Fruit fly (Drosophila melanogaster) whole organism, adult: ENCODE data around the gene Or7a.

Experiments used
- CG11617 ChIP-seq: fragments of 200-800 bp; sonication (Bioruptor generic); optimal IDR thresholded peaks from 2 replicates; lab custom pipeline; 2017; ENCODE audit warnings: mild to moderate bottlenecking, missing biosample characterization, missing genetic modification reagents, missing genetic modification characterization
- CG12768 ChIP-seq: fragments of 200-800 bp; sonication (Bioruptor generic); optimal IDR thresholded peaks from 2 replicates; lab custom pipeline; 2017; ENCODE audit warnings: missing biosample characterization, missing genetic modification characterization, mild to moderate bottlenecking, moderate library complexity, missing genetic modification reagents
- CG14711 ChIP-seq: fragments of 200-800 bp; sonication (Bioruptor generic); optimal IDR thresholded peaks from 2 replicates; lab custom pipeline; 2018; ENCODE audit warnings: missing biosample characterization, mild to moderate bottlenecking, missing genetic modification characterization, moderate library complexity
- CG1620 ChIP-seq: fragments of 200-800 bp; sonication (Bioruptor generic); optimal IDR thresholded peaks from 2 replicates; lab custom pipeline; 2016; ENCODE audit warnings: missing biosample characterization, missing genetic modification characterization
- CG33017 ChIP-seq: fragments of 200-800 bp; sonication (Bioruptor generic); optimal IDR thresholded peaks from 2 replicates; lab custom pipeline; 2018; ENCODE audit warnings: missing biosample characterization, mild to moderate bottlenecking, missing genetic modification characterization, moderate library complexity
- CG5204 ChIP-seq: fragments of 200-800 bp; sonication (Bioruptor generic); optimal IDR thresholded peaks from 2 replicates; lab custom pipeline; 2016; ENCODE audit warnings: missing biosample characterization, missing genetic modification characterization
- CG7045 ChIP-seq: fragments of 200-800 bp; sonication (Bioruptor generic); optimal IDR thresholded peaks from 2 replicates; lab custom pipeline; 2017; ENCODE audit warnings: missing biosample characterization, mild to moderate bottlenecking, missing genetic modification characterization
- CG7101 ChIP-seq: fragments of 200-800 bp; sonication (Bioruptor generic); optimal IDR thresholded peaks from 2 replicates; lab custom pipeline; 2018; ENCODE audit warnings: missing biosample characterization, mild to moderate bottlenecking, missing genetic modification characterization, moderate library complexity
- Clk ChIP-seq: fragments of 200-800 bp; sonication (Bioruptor generic); optimal IDR thresholded peaks from 2 replicates; lab custom pipeline; 2017; ENCODE audit warnings: missing biosample characterization, missing genetic modification characterization
- Crg-1 ChIP-seq: fragments of 200-800 bp; sonication (Bioruptor generic); optimal IDR thresholded peaks from 2 replicates; lab custom pipeline; 2016; ENCODE audit warnings: missing biosample characterization, missing genetic modification characterization
- Hr96 ChIP-seq: fragments of 200-800 bp; sonication (Bioruptor generic); optimal IDR thresholded peaks from 2 replicates; lab custom pipeline; 2016; ENCODE audit warnings: missing biosample characterization, missing genetic modification characterization
- Mnt ChIP-seq: fragments of 200-800 bp; sonication (Bioruptor generic); optimal IDR thresholded peaks from 2 replicates; lab custom pipeline; 2016; ENCODE audit warnings: missing biosample characterization, mild to moderate bottlenecking, missing genetic modification characterization
- bab1 ChIP-seq: fragments of 200-800 bp; sonication (Bioruptor generic); optimal IDR thresholded peaks from 3 replicates; lab custom pipeline; 2019; ENCODE audit warnings: missing biosample characterization, mild to moderate bottlenecking, missing genetic modification characterization, moderate library complexity
- cic ChIP-seq: fragments of 200-800 bp; sonication (Bioruptor generic); optimal IDR thresholded peaks from 2 replicates; lab custom pipeline; 2017; ENCODE audit warnings: missing biosample characterization, mild to moderate bottlenecking, missing genetic modification characterization, moderate library complexity
- cnc ChIP-seq, 2 experiments: fragments of >200 bp; optimal IDR thresholded peaks; 2 replicates each; lab custom pipeline; 2017
- kay ChIP-seq: fragments of 200-800 bp; sonication (Bioruptor generic); peaks from one replicate; lab custom pipeline; 2016; ENCODE audit warnings: missing biosample characterization, missing genetic modification characterization, borderline replicate concordance
- ovo ChIP-seq: fragments of 200-800 bp; sonication (Bioruptor generic); optimal IDR thresholded peaks from 2 replicates; lab custom pipeline; 2016; ENCODE audit warnings: missing biosample characterization, missing genetic modification characterization
- pad ChIP-seq: fragments of 200-800 bp; sonication (Bioruptor generic); optimal IDR thresholded peaks from 3 replicates; lab custom pipeline; 2017; ENCODE audit warnings: missing biosample characterization, missing genetic modification characterization, mild to moderate bottlenecking, moderate library complexity, missing genetic modification reagents
- tj ChIP-seq: fragments of 200-800 bp; sonication (Bioruptor generic); optimal IDR thresholded peaks from 3 replicates; lab custom pipeline; 2017; ENCODE audit warnings: missing biosample characterization, mild to moderate bottlenecking, missing genetic modification characterization, moderate library complexity
- toe ChIP-seq: fragments of 200-800 bp; sonication (Bioruptor generic); optimal IDR thresholded peaks from 2 replicates; lab custom pipeline; 2016; ENCODE audit warnings: missing biosample characterization, missing genetic modification characterization

The Or7a gene

dm6 chrX:8157294-8157693 is 8.2 kb downstream of the Or7a start, which contains the start of the genes Traf6 and GIIIspla2:
TSS of gene Traf6 (minus strand) at chrX:8157386.
TSS of gene GIIIspla2 (plus strand) at chrX:8157628.
- peak; percentile 81 for TF ChIP-seq pad (GFP tag; lab: Kevin White, UChicago)
- TF ChIP-seq toe (GFP tag; lab: Kevin White, UChicago): peak; percentile 73
- peak; percentile 76 for TF ChIP-seq CG33017 (tag; lab: Kevin White, UChicago)
- no peak for TF ChIP-seq Hr96 (GFP tag; lab: Kevin White, UChicago)
- peak; percentile 76 for TF ChIP-seq CG5204
- TF ChIP-seq ovo: peak; percentile 81
- TF ChIP-seq CG1620 (GFP tag; lab: Kevin White, UChicago): peak; percentile 87
- TF ChIP-seq CG7045 (GFP tag; lab: Kevin White, UChicago): peak; percentile 74
- peak; percentile 90 for TF ChIP-seq CG7101 (tag; lab: Kevin White, UChicago)
- peak; percentile 80 for TF ChIP-seq CG14711 (tag; lab: Kevin White, UChicago)
- TF ChIP-seq cnc (optimal IDR thresholded peaks at IDR 0.05; lab: Kevin White, UChicago): no peak
- TF ChIP-seq Clk (GFP tag; lab: Kevin White, UChicago): peak; percentile 54
- TF ChIP-seq Crg-1 (GFP tag; lab: Kevin White, UChicago): peak; percentile 68
- TF ChIP-seq CG12768 (GFP tag; lab: Kevin White, UChicago): peak; percentile 66
- TF ChIP-seq tj: peak; percentile 71
- TF ChIP-seq bab1 (GFP tag; lab: Kevin White, UChicago): peak; percentile 78
- TF ChIP-seq CG11617 (GFP tag; lab: Kevin White, UChicago): peak; percentile 87
- TF ChIP-seq cic (GFP tag; lab: Kevin White, UChicago): peak; percentile 51
- no peak for TF ChIP-seq kay (GFP tag; lab: Kevin White, UChicago)
- TF ChIP-seq Mnt (GFP tag; lab: Kevin White, UChicago): peak; percentile 92

dm6 chrX:8152718-8153117 is 12.8 kb downstream of the Or7a start, which contains the start of gene CG18262:
TSS of gene CG18262 (plus strand) at chrX:8152948.
- TF ChIP-seq CG1620 (GFP tag; lab: Kevin White, UChicago): peak; percentile 54
- no peak for TF ChIP-seq tj
- no peak for TF ChIP-seq CG11617 (GFP tag; lab: Kevin White, UChicago)
- no peak for TF ChIP-seq CG7045 (GFP tag; lab: Kevin White, UChicago)
- peak; percentile 11 for TF ChIP-seq CG12768 (GFP tag; lab: Kevin White, UChicago)
- TF ChIP-seq Hr96 (GFP tag; lab: Kevin White, UChicago): no peak
- TF ChIP-seq pad (GFP tag; lab: Kevin White, UChicago): peak; percentile 56
- peak; percentile 25 for TF ChIP-seq Mnt (GFP tag; lab: Kevin White, UChicago)
- TF ChIP-seq kay (GFP tag; lab: Kevin White, UChicago): no peak
- peak; percentile 45 for TF ChIP-seq CG7101 (tag; lab: Kevin White, UChicago)
- TF ChIP-seq bab1 (GFP tag; lab: Kevin White, UChicago): peak; percentile 21
- no peak for TF ChIP-seq cnc (optimal IDR thresholded peaks at IDR 0.05; lab: Kevin White, UChicago)
- peak; percentile 48 for TF ChIP-seq Crg-1 (GFP tag; lab: Kevin White, UChicago)

dm6 chrX:8152077-8152476 is 13.4 kb downstream of the Or7a start, which contains the start of gene Gbeta5:
TSS of gene Gbeta5 (minus strand) at chrX:8152275.
- TF ChIP-seq CG12768 (GFP tag; lab: Kevin White, UChicago) (no peak), CG5204 (no peak), bab1 (GFP tag; lab: Kevin White, UChicago) (no peak), ovo (peak; percentile 64), Clk (GFP tag; lab: Kevin White, UChicago) (no peak), cic (GFP tag; lab: Kevin White, UChicago) (no peak)

dm6 chrX:8148556-8148955 is 17.0 kb downstream of the Or7a start, which contains the start of gene CG10959:
TSS of gene CG10959 (plus strand) at chrX:8148783.
- TF ChIP-seq Clk (GFP tag; lab: Kevin White, UChicago): no peak
- no peak for TF ChIP-seq bab1 (GFP tag; lab: Kevin White, UChicago)
- no peak for TF ChIP-seq Mnt (GFP tag; lab: Kevin White, UChicago)
- no peak for TF ChIP-seq CG7101 (tag; lab: Kevin White, UChicago)
- no peak for TF ChIP-seq CG1620 (GFP tag; lab: Kevin White, UChicago)
- TF ChIP-seq pad (GFP tag; lab: Kevin White, UChicago): no peak
- no peak for TF ChIP-seq CG7045 (GFP tag; lab: Kevin White, UChicago)
- no peak for TF ChIP-seq cnc (optimal IDR thresholded peaks at IDR 0.05; lab: Kevin White, UChicago)
- TF ChIP-seq ovo: no peak
- no peak for TF ChIP-seq CG5204
- TF ChIP-seq Crg-1 (GFP tag; lab: Kevin White, UChicago): no peak
- no peak for TF ChIP-seq CG14711 (tag; lab: Kevin White, UChicago)
- TF ChIP-seq kay (GFP tag; lab: Kevin White, UChicago): no peak
- no peak for TF ChIP-seq Hr96 (GFP tag; lab: Kevin White, UChicago)
- no peak for TF ChIP-seq CG12768 (GFP tag; lab: Kevin White, UChicago)
- TF ChIP-seq CG33017 (tag; lab: Kevin White, UChicago): no peak
- TF ChIP-seq CG11617 (GFP tag; lab: Kevin White, UChicago): no peak
- TF ChIP-seq cic (GFP tag; lab: Kevin White, UChicago): no peak
- TF ChIP-seq tj: no peak

- TF ChIP-seq Crg-1 (GFP tag; lab: Kevin White, UChicago): no peak
- TF ChIP-seq CG7101 (tag; lab: Kevin White, UChicago): no peak
- TF ChIP-seq cnc (optimal IDR thresholded peaks at IDR 0.05; lab: Kevin White, UChicago): no peak
- no peak for TF ChIP-seq tj
- no peak for TF ChIP-seq CG1620 (GFP tag; lab: Kevin White, UChicago)
- no peak for TF ChIP-seq pad (GFP tag; lab: Kevin White, UChicago)
- no peak for TF ChIP-seq Hr96 (GFP tag; lab: Kevin White, UChicago)
- TF ChIP-seq Mnt (GFP tag; lab: Kevin White, UChicago): no peak
Measured at dm6 chrX:8147649-8148048, 17.9 kb downstream of the Or7a start, which contains the start of gene CG15336. TSS of gene CG15336 (plus strand) at chrX:8147949.
